Worm (Caenorhabditis elegans): ENCODE results near the gene Y2H9A.4.

The Y2H9A.4 gene

ce11 chrV:13464123-13464522, 18.4 kb downstream of the Y2H9A.4 start:
- peak; percentile 9 for TF ChIP-seq elt-2 (tag; optimal IDR thresholded peaks at IDR 0.05)
- no peak for TF ChIP-seq lsy-12 (tag; optimal IDR thresholded peaks at IDR 0.05)
- no peak for TF ChIP-seq fos-1 (tag; optimal IDR thresholded peaks at IDR 0.05)
- peak; percentile 49 for TF ChIP-seq skn-1 (tag; optimal IDR thresholded peaks at IDR 0.05)
- no peak for TF ChIP-seq fkh-2 (tag; optimal IDR thresholded peaks at IDR 0.05)
- TF ChIP-seq nhr-25 (tag; optimal IDR thresholded peaks at IDR 0.05) = peak; percentile 34
- TF ChIP-seq egl-27 (tag; optimal IDR thresholded peaks at IDR 0.05) = no peak

ce11 chrV:13468190-13468765, 22.6 kb downstream of the Y2H9A.4 start, which contains the start of the genes F25H9.6 and F25H9.7:
TSS of gene F25H9.6 (minus strand) at chrV:13468361.
TSS of gene F25H9.7 (plus strand) at chrV:13468376.
- TF ChIP-seq ceh-16 (tag; optimal IDR thresholded peaks at IDR 0.05) = no peak
- no peak for TF ChIP-seq nhr-237 (tag; optimal IDR thresholded peaks at IDR 0.05)
- TF ChIP-seq pha-4 (tag; optimal IDR thresholded peaks at IDR 0.05) = no peak
- peak; percentile 77 for TF ChIP-seq nfya-1 (tag; optimal IDR thresholded peaks at IDR 0.05; ENCODE audit: insufficient read depth)
- TF ChIP-seq ZK546.5 (tag; optimal IDR thresholded peaks at IDR 0.05) = no peak
- peak; percentile 72 for TF ChIP-seq snpc-4 (tag; optimal IDR thresholded peaks at IDR 0.05)
- no peak for TF ChIP-seq elt-1 (tag; optimal IDR thresholded peaks at IDR 0.05)
- TF ChIP-seq nhr-23 (tag; optimal IDR thresholded peaks at IDR 0.05) = peak; percentile 56
- TF ChIP-seq nhr-67 (tag; optimal IDR thresholded peaks at IDR 0.05) = no peak
- TF ChIP-seq ama-1 (optimal IDR thresholded peaks at IDR 0.05) = no peak
- TF ChIP-seq jun-1 (tag; optimal IDR thresholded peaks at IDR 0.05) = peak; percentile 54
- TF ChIP-seq mdl-1 (tag; optimal IDR thresholded peaks at IDR 0.05) = peak; percentile 78
- no peak for TF ChIP-seq nhr-11 (tag; optimal IDR thresholded peaks at IDR 0.05)
- TF ChIP-seq elt-2 (tag; optimal IDR thresholded peaks at IDR 0.05) = peak; percentile 47
- no peak for TF ChIP-seq aly-2 (tag; optimal IDR thresholded peaks at IDR 0.05)
- TF ChIP-seq hmg-11 (tag; optimal IDR thresholded peaks at IDR 0.05) = peak; percentile 83
- peak; percentile 9 for TF ChIP-seq ceh-28 (tag; optimal IDR thresholded peaks at IDR 0.05)
- TF ChIP-seq fkh-2 (tag; optimal IDR thresholded peaks at IDR 0.05) = no peak
- TF ChIP-seq R02D3.7 (tag; optimal IDR thresholded peaks at IDR 0.05) = peak; percentile 52
- TF ChIP-seq nhr-25 (tag; optimal IDR thresholded peaks at IDR 0.05) = peak; percentile 48
- no peak for TF ChIP-seq egl-5 (tag; optimal IDR thresholded peaks at IDR 0.05)
- no peak for TF ChIP-seq unc-39 (tag; optimal IDR thresholded peaks at IDR 0.05)
- no peak for TF ChIP-seq ztf-11 (tag; optimal IDR thresholded peaks at IDR 0.05)
- TF ChIP-seq daf-12 (tag; optimal IDR thresholded peaks at IDR 0.05) = no peak
- TF ChIP-seq zag-1 (tag; optimal IDR thresholded peaks at IDR 0.05) = no peak
- TF ChIP-seq fos-1 (tag; optimal IDR thresholded peaks at IDR 0.05) = no peak
- TF ChIP-seq lin-39 (tag; optimal IDR thresholded peaks at IDR 0.05) = peak; percentile 49
- TF ChIP-seq elt-3 (tag; optimal IDR thresholded peaks at IDR 0.05) = no peak
- TF ChIP-seq mml-1 (tag; optimal IDR thresholded peaks at IDR 0.05) = no peak
- TF ChIP-seq ceh-9 (tag; optimal IDR thresholded peaks at IDR 0.05) = no peak
- peak; percentile 48 for TF ChIP-seq skn-1 (tag; optimal IDR thresholded peaks at IDR 0.05)
- TF ChIP-seq egl-27 (tag; optimal IDR thresholded peaks at IDR 0.05) = peak; percentile 18
- TF ChIP-seq ceh-82 (tag; optimal IDR thresholded peaks at IDR 0.05) = no peak
- no peak for TF ChIP-seq sea-2 (GFP tag; optimal IDR thresholded peaks at IDR 0.05)
- TF ChIP-seq nhr-12 (tag; optimal IDR thresholded peaks at IDR 0.05) = no peak
- TF ChIP-seq nhr-43 (tag; optimal IDR thresholded peaks at IDR 0.05; ENCODE audit: poor library complexity, severe bottlenecking) = peak; percentile 95
- peak; percentile 39 for TF ChIP-seq tbx-2 (tag; optimal IDR thresholded peaks at IDR 0.05)
- peak; percentile 27 for TF ChIP-seq nhr-77 (tag; optimal IDR thresholded peaks at IDR 0.05)
- TF ChIP-seq nhr-76 (tag; optimal IDR thresholded peaks at IDR 0.05) = no peak
- no peak for TF ChIP-seq ztf-4 (tag; optimal IDR thresholded peaks at IDR 0.05)
- TF ChIP-seq lsy-12 (tag; optimal IDR thresholded peaks at IDR 0.05) = peak; percentile 87
- peak; percentile 60 for TF ChIP-seq pqm-1 (tag; optimal IDR thresholded peaks at IDR 0.05)
- TF ChIP-seq fkh-10 (GFP tag; optimal IDR thresholded peaks at IDR 0.05) = no peak
- peak; percentile 76 for TF ChIP-seq lin-15B (tag; optimal IDR thresholded peaks at IDR 0.05)
- no peak for TF ChIP-seq nhr-28 (tag; optimal IDR thresholded peaks at IDR 0.05)
- TF ChIP-seq eor-1 (tag; optimal IDR thresholded peaks at IDR 0.05) = no peak
- TF ChIP-seq unc-62 (GFP tag; optimal IDR thresholded peaks at IDR 0.05) = no peak

Data from whole organism, L3 larva.